Fruit fly (Drosophila melanogaster) whole organism, pupa: ENCODE data around the gene Cox17.

Experiments
- CG10348 ChIP-seq: fragments of 200-800 bp; sonication (Bioruptor generic); IDR thresholded peaks from 2 replicates; pipeline ENCODE4 v1.3.6; 2022; ENCODE audit warnings: missing biosample characterization, missing genetic modification characterization
- CG12605 ChIP-seq: fragments of 200-800 bp; sonication (Bioruptor generic); IDR thresholded peaks from 2 replicates; pipeline ENCODE4 v1.3.6; 2022; ENCODE audit warnings: missing biosample characterization, missing genetic modification characterization
- CG13204 ChIP-seq: fragments of 200-800 bp; sonication (Bioruptor generic); optimal IDR thresholded peaks from 2 replicates; lab custom pipeline; 2018; ENCODE audit warnings: missing biosample characterization, mild to moderate bottlenecking, missing genetic modification characterization, moderate library complexity
- CG14655 ChIP-seq: fragments of 200-800 bp; sonication (Bioruptor generic); optimal IDR thresholded peaks from 3 replicates; lab custom pipeline; 2017; ENCODE audit warnings: mild to moderate bottlenecking, missing biosample characterization, missing genetic modification reagents, missing genetic modification characterization
- CG15710 ChIP-seq: fragments of 200-800 bp; sonication (Bioruptor generic); optimal IDR thresholded peaks from 2 replicates; lab custom pipeline; 2018; ENCODE audit warnings: missing biosample characterization, mild to moderate bottlenecking, missing genetic modification characterization, moderate library complexity
- CG17806 ChIP-seq: fragments of 200-800 bp; sonication (Bioruptor generic); optimal IDR thresholded peaks from 2 replicates; lab custom pipeline; 2018; ENCODE audit warnings: missing biosample characterization, mild to moderate bottlenecking, missing genetic modification characterization, moderate library complexity
- CG32121 ChIP-seq: fragments of 200-800 bp; sonication (Bioruptor generic); IDR thresholded peaks from 2 replicates; pipeline ENCODE4 v1.3.6; 2022; ENCODE audit warnings: missing biosample characterization, missing genetic modification characterization
- CG34367 ChIP-seq: fragments of 200-800 bp; sonication (Bioruptor generic); optimal IDR thresholded peaks from 2 replicates; lab custom pipeline; 2018; ENCODE audit warnings: missing biosample characterization, mild to moderate bottlenecking, missing genetic modification characterization
- CG4496 ChIP-seq: fragments of 200-800 bp; sonication (Bioruptor generic); IDR thresholded peaks from 3 replicates; pipeline ENCODE4 v1.3.6; 2022; ENCODE audit warnings: missing biosample characterization, missing genetic modification characterization
- CG8159 ChIP-seq: fragments of 200-800 bp; sonication (Bioruptor generic); optimal IDR thresholded peaks from 3 replicates; lab custom pipeline; 2018; ENCODE audit warnings: missing biosample characterization, mild to moderate bottlenecking, missing genetic modification characterization, moderate library complexity
- CG8301 ChIP-seq: fragments of 200-800 bp; sonication (Bioruptor generic); optimal IDR thresholded peaks from 2 replicates; lab custom pipeline; 2018; ENCODE audit warnings: missing biosample characterization, mild to moderate bottlenecking, missing genetic modification characterization
- CG9948 ChIP-seq: fragments of 200-800 bp; sonication (Bioruptor generic); optimal IDR thresholded peaks from 2 replicates; lab custom pipeline; 2018; ENCODE audit warnings: missing biosample characterization, mild to moderate bottlenecking, missing genetic modification characterization, moderate library complexity
- D1 ChIP-seq: fragments of 200-800 bp; sonication (Bioruptor generic); optimal IDR thresholded peaks from 2 replicates; lab custom pipeline; 2018; ENCODE audit warnings: missing biosample characterization, mild to moderate bottlenecking, missing genetic modification characterization, moderate library complexity
- EcR ChIP-seq: fragments of 200-800 bp; sonication (Bioruptor generic); optimal IDR thresholded peaks from 3 replicates; lab custom pipeline; 2019; ENCODE audit warnings: missing biosample characterization, missing genetic modification characterization, mild to moderate bottlenecking, moderate library complexity, missing genetic modification reagents
- Ets98B ChIP-seq: fragments of 200-800 bp; sonication (Bioruptor generic); IDR thresholded peaks from 2 replicates; pipeline ENCODE4 v1.3.6; 2022; ENCODE audit warnings: missing biosample characterization, missing genetic modification characterization
- Pif1A ChIP-seq: fragments of 200-800 bp; sonication (Bioruptor generic); optimal IDR thresholded peaks from 3 replicates; lab custom pipeline; 2016; ENCODE audit warnings: missing biosample characterization, missing genetic modification characterization
- Pif1B ChIP-seq: fragments of 200-800 bp; sonication (Bioruptor generic); optimal IDR thresholded peaks from 3 replicates; lab custom pipeline; 2016; ENCODE audit warnings: missing biosample characterization, missing genetic modification characterization
- Snoo ChIP-seq: fragments of 200-800 bp; sonication (Bioruptor generic); optimal IDR thresholded peaks from 3 replicates; lab custom pipeline; 2017; ENCODE audit warnings: missing biosample characterization, mild to moderate bottlenecking, missing genetic modification characterization, inconsistent platforms
- fd96Ca ChIP-seq: fragments of 200-800 bp; sonication (Bioruptor generic); IDR thresholded peaks from 3 replicates; pipeline ENCODE4 v1.3.6; 2022; ENCODE audit warnings: missing biosample characterization, missing genetic modification characterization
- gl ChIP-seq: fragments of 200-800 bp; sonication (Bioruptor generic); optimal IDR thresholded peaks from 2 replicates; lab custom pipeline; 2018; ENCODE audit warnings: missing biosample characterization, mild to moderate bottlenecking, missing genetic modification characterization
- rn ChIP-seq: fragments of 200-800 bp; sonication (Bioruptor generic); IDR thresholded peaks from 2 replicates; pipeline ENCODE4 v1.3.6; 2022; ENCODE audit warnings: missing biosample characterization, missing genetic modification characterization

The Cox17 gene

dm6 chrX:15078394-15078793 is 6.1 kb downstream of the Cox17 start:
- peak; percentile 11 for TF ChIP-seq CG8159 (tag; lab: Kevin White, UChicago)
- TF ChIP-seq Snoo (tag; lab: Kevin White, UChicago): no peak
- TF ChIP-seq gl: peak; percentile 46
- peak; percentile 12; the same call in 1 of the 2 replicates for TF ChIP-seq CG12605 (GFP tag; lab: Robert Waterston, UW)

- no peak for TF ChIP-seq CG34367 (tag; lab: Kevin White, UChicago)
- no peak for TF ChIP-seq Pif1A (GFP tag; lab: Kevin White, UChicago)
- TF ChIP-seq CG17806: no peak
- TF ChIP-seq rn (GFP tag; lab: Robert Waterston, UW): no peak
- no peak for TF ChIP-seq D1
- peak; percentile 26; the same call in 1 of the 2 replicates for TF ChIP-seq CG12605 (GFP tag; lab: Robert Waterston, UW)
- no peak for TF ChIP-seq CG13204 (GFP tag; lab: Kevin White, UChicago)
- TF ChIP-seq CG8301 (tag; lab: Kevin White, UChicago): no peak
- peak; percentile 29 for TF ChIP-seq gl
- no peak for TF ChIP-seq CG10348 (GFP tag; lab: Robert Waterston, UW)
- TF ChIP-seq fd96Ca (GFP tag; lab: Robert Waterston, UW): no peak
- peak; percentile 26; the same call in 1 of the 2 replicates for TF ChIP-seq Ets98B (GFP tag; lab: Robert Waterston, UW)
- TF ChIP-seq Pif1B (GFP tag; lab: Kevin White, UChicago): no peak
- TF ChIP-seq CG4496 (GFP tag; lab: Robert Waterston, UW): no peak
- no peak for TF ChIP-seq CG14655 (GFP tag; lab: Kevin White, UChicago)
- no peak for TF ChIP-seq CG32121 (GFP tag; lab: Robert Waterston, UW)
- TF ChIP-seq CG8159 (tag; lab: Kevin White, UChicago): no peak
- no peak for TF ChIP-seq CG9948 (tag; lab: Kevin White, UChicago)
- TF ChIP-seq Snoo (tag; lab: Kevin White, UChicago): no peak
- TF ChIP-seq EcR (GFP tag; lab: Kevin White, UChicago): no peak
- no peak for TF ChIP-seq CG15710 (tag; lab: Kevin White, UChicago)
- TF ChIP-seq, all 21 proteins: peak for 3
These were observed 6.8 kb downstream of the Cox17 start for dm6 chrX:15077576-15078136.

DNA sequence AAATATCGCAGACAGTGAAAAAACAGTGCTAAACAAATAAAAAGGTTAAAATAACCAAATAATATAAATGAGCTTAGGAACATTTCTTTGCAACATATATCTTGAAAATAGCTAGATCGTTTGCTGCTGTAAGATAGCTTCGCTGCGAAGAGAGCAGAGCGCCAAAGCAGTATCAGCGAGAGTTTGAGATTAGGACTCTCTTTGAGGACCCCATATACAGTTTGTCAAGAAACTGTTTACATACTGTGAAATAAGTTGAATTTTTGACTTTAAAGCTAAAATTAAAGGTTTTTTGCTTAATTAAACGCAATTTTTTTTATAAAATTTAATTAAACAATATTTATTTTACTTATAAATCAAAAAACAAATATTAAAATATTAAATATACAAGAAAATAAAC is 7.9 kb downstream of the Cox17 start:
- no peak for TF ChIP-seq CG15710 (tag; lab: Kevin White, UChicago)
- no peak for TF ChIP-seq Pif1A (GFP tag; lab: Kevin White, UChicago)
- no peak for TF ChIP-seq CG13204 (GFP tag; lab: Kevin White, UChicago)
- TF ChIP-seq Pif1B (GFP tag; lab: Kevin White, UChicago): no peak

DNA sequence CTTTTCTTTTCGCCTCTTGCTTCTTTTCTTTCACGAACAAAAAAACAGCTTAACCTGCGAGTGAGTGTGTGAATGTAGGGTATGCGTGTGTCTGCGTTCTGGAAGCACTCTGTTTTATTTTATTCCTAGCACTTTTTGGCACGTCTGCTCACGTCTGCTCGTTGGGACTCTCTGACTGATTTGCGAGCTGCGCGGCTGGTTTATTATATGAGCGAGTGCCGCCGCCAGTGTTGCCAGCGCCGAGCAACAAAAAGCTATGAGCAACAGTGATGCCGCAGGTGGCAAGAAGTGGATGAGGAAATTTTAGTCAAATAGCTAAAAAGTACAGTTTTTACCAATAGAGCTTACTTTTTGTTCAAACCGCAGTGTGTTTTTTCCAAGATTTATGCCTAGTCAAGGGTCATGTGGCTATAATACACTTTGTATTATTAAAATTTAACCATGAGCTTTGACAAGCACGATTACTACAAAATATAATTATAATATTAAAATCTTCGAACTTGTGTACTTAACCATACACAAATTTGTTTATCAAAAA is 8.4 kb downstream of the Cox17 start, which contains the start of gene Lsd-2:
TSS of gene Lsd-2 (minus strand) at position 183 of the 538 bp plus-strand sequence.
- TF ChIP-seq EcR (GFP tag; lab: Kevin White, UChicago): no peak
- TF ChIP-seq CG9948 (tag; lab: Kevin White, UChicago): no peak
- TF ChIP-seq CG8301 (tag; lab: Kevin White, UChicago): no peak
- TF ChIP-seq CG14655 (GFP tag; lab: Kevin White, UChicago): peak; percentile 40
- peak; percentile 53; the same call in 2 of the 3 replicates for TF ChIP-seq CG4496 (GFP tag; lab: Robert Waterston, UW)
- TF ChIP-seq CG32121 (GFP tag; lab: Robert Waterston, UW): 0 out of 2 replicates have a peak, but pooled peaks have one; percentile 18
- peak; percentile 37 for TF ChIP-seq Pif1B (GFP tag; lab: Kevin White, UChicago)
- TF ChIP-seq Snoo (tag; lab: Kevin White, UChicago): peak; percentile 12
- TF ChIP-seq CG8159 (tag; lab: Kevin White, UChicago): peak; percentile 42
- peak; percentile 31 for TF ChIP-seq gl
- no peak for TF ChIP-seq CG10348 (GFP tag; lab: Robert Waterston, UW)
- TF ChIP-seq CG34367 (tag; lab: Kevin White, UChicago): peak; percentile 30
- peak; percentile 9 for TF ChIP-seq CG15710 (tag; lab: Kevin White, UChicago)
- TF ChIP-seq Ets98B (GFP tag; lab: Robert Waterston, UW): peak; percentile 51
- no peak for TF ChIP-seq rn (GFP tag; lab: Robert Waterston, UW)
- peak; percentile 50; the same call in 1 of the 3 replicates for TF ChIP-seq fd96Ca (GFP tag; lab: Robert Waterston, UW)
- peak; percentile 10 for TF ChIP-seq CG17806
- peak; percentile 50; the same call in 1 of the 2 replicates for TF ChIP-seq CG12605 (GFP tag; lab: Robert Waterston, UW)
- TF ChIP-seq D1: no peak
- no peak for TF ChIP-seq Pif1A (GFP tag; lab: Kevin White, UChicago)
- TF ChIP-seq CG13204 (GFP tag; lab: Kevin White, UChicago): peak; percentile 4
- TF ChIP-seq, all 21 proteins: peak for 14

- TF ChIP-seq CG32121 (GFP tag; lab: Robert Waterston, UW) (no peak), EcR (GFP tag; lab: Kevin White, UChicago) (peak; percentile 76)
These were observed 8.9 kb downstream of the Cox17 start for dm6 chrX:15075485-15076037.
